Worm (Caenorhabditis elegans) whole organism, late embryonic: ENCODE data around the gene lido-12.

Experiments used
- C08G9.2 ChIP-seq: sonication (generic microtip); optimal IDR thresholded peaks from 2 replicates; lab custom pipeline; 2016; ENCODE audit warnings: mild to moderate bottlenecking, missing genetic modification characterization, moderate library complexity, missing compliant biosample characterization
- C38D4.7 ChIP-seq: fragments of 200-800 bp; sonication (Bioruptor generic); optimal IDR thresholded peaks from 2 replicates; lab custom pipeline; 2018; ENCODE audit warnings: mild to moderate bottlenecking, missing genetic modification characterization, moderate library complexity, missing compliant biosample characterization
- F13H6.1 ChIP-seq: sonication (generic microtip); optimal IDR thresholded peaks from 2 replicates; lab custom pipeline; 2016; ENCODE audit warnings: missing genetic modification characterization, missing compliant biosample characterization
- K02D7.2 ChIP-seq: sonication (generic microtip); optimal IDR thresholded peaks from 2 replicates; lab custom pipeline; 2017; ENCODE audit warnings: mild to moderate bottlenecking, missing genetic modification characterization, missing compliant biosample characterization
- Y22D7AL.16 ChIP-seq: sonication (generic microtip); optimal IDR thresholded peaks from 2 replicates; lab custom pipeline; 2016; ENCODE audit warnings: missing genetic modification characterization, missing compliant biosample characterization
- ahr-1 ChIP-seq: sonication (generic microtip); optimal IDR thresholded peaks from 2 replicates; lab custom pipeline; 2016; ENCODE audit warnings: missing genetic modification characterization, missing compliant biosample characterization
- ama-1 ChIP-seq: fragments of 150-350 bp; optimal IDR thresholded peaks from 2 replicates; lab custom pipeline; 2014
- ceh-14 ChIP-seq: sonication (generic microtip); optimal IDR thresholded peaks from 2 replicates; lab custom pipeline; 2016; ENCODE audit warnings: missing genotype, missing genetic modification characterization, missing compliant biosample characterization
- ceh-19 ChIP-seq: fragments of 200-800 bp; sonication (Bioruptor generic); optimal IDR thresholded peaks from 2 replicates; lab custom pipeline; 2018; ENCODE audit warnings: mild to moderate bottlenecking, missing genetic modification characterization, missing compliant biosample characterization
- ceh-2 ChIP-seq: sonication (generic microtip); optimal IDR thresholded peaks from 2 replicates; lab custom pipeline; 2016; ENCODE audit warnings: missing genotype, missing genetic modification characterization, missing compliant biosample characterization
- ceh-22 ChIP-seq: sonication (generic microtip); optimal IDR thresholded peaks from 2 replicates; lab custom pipeline; 2017; ENCODE audit warnings: missing biosample characterization, missing genetic modification characterization
- ceh-30 ChIP-seq: fragments of 150-350 bp; optimal IDR thresholded peaks from 2 replicates; lab custom pipeline; 2014; ENCODE audit warnings: missing biosample characterization, missing genetic modification characterization
- ceh-31 ChIP-seq: sonication (generic microtip); optimal IDR thresholded peaks from 2 replicates; lab custom pipeline; 2016; ENCODE audit warnings: missing genetic modification characterization, missing compliant biosample characterization
- ceh-34 ChIP-seq: sonication (generic microtip); optimal IDR thresholded peaks from 2 replicates; lab custom pipeline; 2016; ENCODE audit warnings: mild to moderate bottlenecking, missing genetic modification characterization, missing compliant biosample characterization
- ceh-45 ChIP-seq: fragments of 200-800 bp; sonication (Bioruptor generic); IDR thresholded peaks from 2 replicates; pipeline ENCODE4 v1.3.6; 2022; ENCODE audit warnings: missing genetic modification reagents, missing genetic modification characterization, missing compliant biosample characterization
- ceh-48 ChIP-seq: sonication (generic microtip); optimal IDR thresholded peaks from 2 replicates; lab custom pipeline; 2016; ENCODE audit warnings: missing genetic modification characterization, inconsistent platforms, missing compliant biosample characterization
- elt-2 ChIP-seq: sonication (generic microtip); optimal IDR thresholded peaks from 2 replicates; lab custom pipeline; 2016; ENCODE audit warnings: missing genetic modification reagents, missing genetic modification characterization, missing compliant biosample characterization
- ets-4 ChIP-seq: sonication (generic microtip); optimal IDR thresholded peaks from 2 replicates; lab custom pipeline; 2016; ENCODE audit warnings: missing genetic modification characterization, missing compliant biosample characterization
- eyg-1 ChIP-seq: sonication (generic microtip); optimal IDR thresholded peaks from 2 replicates; lab custom pipeline; 2016; ENCODE audit warnings: missing genotype, missing genetic modification characterization, missing compliant biosample characterization
- fkh-10 ChIP-seq: fragments of 150-350 bp; optimal IDR thresholded peaks from 2 replicates; lab custom pipeline; 2014; ENCODE audit warnings: missing biosample characterization, missing genetic modification reagents, missing genetic modification characterization
- fkh-6 ChIP-seq: sonication (generic microtip); optimal IDR thresholded peaks from 2 replicates; lab custom pipeline; 2016; ENCODE audit warnings: missing genetic modification characterization, missing compliant biosample characterization
- hlh-6 ChIP-seq: sonication (generic microtip); optimal IDR thresholded peaks from 2 replicates; lab custom pipeline; 2016; ENCODE audit warnings: missing genotype, missing genetic modification characterization, missing compliant biosample characterization
- hlh-8 ChIP-seq: sonication (generic microtip); optimal IDR thresholded peaks from 2 replicates; lab custom pipeline; 2016; ENCODE audit warnings: missing genotype, missing genetic modification characterization, missing compliant biosample characterization
- lim-6 ChIP-seq: sonication (generic microtip); optimal IDR thresholded peaks from 2 replicates; lab custom pipeline; 2016; ENCODE audit warnings: missing genetic modification characterization, missing compliant biosample characterization
- lin-11 ChIP-seq: fragments of 200-800 bp; sonication (Bioruptor generic); optimal IDR thresholded peaks from 2 replicates; lab custom pipeline; 2018; ENCODE audit warnings: mild to moderate bottlenecking, missing genetic modification characterization, missing compliant biosample characterization
- madf-2 ChIP-seq: sonication (generic microtip); optimal IDR thresholded peaks from 2 replicates; lab custom pipeline; 2017; ENCODE audit warnings: missing genetic modification characterization, missing compliant biosample characterization
- nhr-11 ChIP-seq: fragments of 150-350 bp; optimal IDR thresholded peaks from 2 replicates; lab custom pipeline; 2014; ENCODE audit warnings: missing biosample characterization, missing genetic modification characterization
- nhr-232 ChIP-seq: sonication (generic microtip); optimal IDR thresholded peaks from 2 replicates; lab custom pipeline; 2016; ENCODE audit warnings: missing genetic modification characterization, missing compliant biosample characterization
- odd-2 ChIP-seq: sonication (generic microtip); optimal IDR thresholded peaks from 2 replicates; lab custom pipeline; 2017; ENCODE audit warnings: antibody characterized with exemption, mild to moderate bottlenecking, missing genetic modification characterization, missing compliant biosample characterization
- pag-3 ChIP-seq: sonication (generic microtip); optimal IDR thresholded peaks from 2 replicates; lab custom pipeline; 2016; ENCODE audit warnings: missing compliant biosample characterization, missing genetic modification characterization, borderline replicate concordance
- pat-9 ChIP-seq: fragments of 200-800 bp; sonication (Bioruptor generic); optimal IDR thresholded peaks from 2 replicates; lab custom pipeline; 2018; ENCODE audit warnings: mild to moderate bottlenecking, missing genetic modification characterization, moderate library complexity, missing compliant biosample characterization
- pax-1 ChIP-seq: fragments of 150-350 bp; optimal IDR thresholded peaks from 2 replicates; lab custom pipeline; 2014; ENCODE audit warnings: missing biosample characterization, missing genetic modification characterization
- pha-2 ChIP-seq: sonication (generic microtip); optimal IDR thresholded peaks from 2 replicates; lab custom pipeline; 2017; ENCODE audit warnings: mild to moderate bottlenecking, missing genetic modification characterization, missing compliant biosample characterization
- pha-4 ChIP-seq: fragments of 150-350 bp; optimal IDR thresholded peaks from 2 replicates; lab custom pipeline; 2018; ENCODE audit warnings: missing biosample characterization, missing genetic modification reagents, missing genetic modification characterization
- pqm-1 ChIP-seq: sonication (generic microtip); optimal IDR thresholded peaks from 2 replicates; lab custom pipeline; 2016; ENCODE audit warnings: missing genetic modification characterization, missing compliant biosample characterization
- pros-1 ChIP-seq: fragments of 150-350 bp; optimal IDR thresholded peaks from 2 replicates; lab custom pipeline; 2014; ENCODE audit warnings: missing biosample characterization, missing genetic modification reagents, missing genetic modification characterization
- tbx-2 ChIP-seq: sonication (generic microtip); optimal IDR thresholded peaks from 2 replicates; lab custom pipeline; 2016; ENCODE audit warnings: missing genetic modification characterization, missing compliant biosample characterization
- ttx-3 ChIP-seq: sonication (generic microtip); optimal IDR thresholded peaks from 2 replicates; lab custom pipeline; 2016; ENCODE audit warnings: missing genetic modification reagents, missing genetic modification characterization, missing compliant biosample characterization
- unc-3 ChIP-seq, 2 experiments: fragments of 200-800 bp in 1 of 2; sonication (Bioruptor generic) in 1 of 2; sonication (generic microtip) in 1 of 2; conservative IDR thresholded peaks in 1 of 2; optimal IDR thresholded peaks in 1 of 2; 2 replicates each; pipeline versions ENCODE4 v1.3.6 to Lab custom; 2016 to 2022; ENCODE audit warnings: missing compliant biosample characterization in 2 of 2, missing genetic modification characterization in 2 of 2, missing genetic modification reagents in 1 of 2
- unc-86 ChIP-seq: sonication (generic microtip); optimal IDR thresholded peaks from 2 replicates; lab custom pipeline; 2016; ENCODE audit warnings: missing genetic modification characterization, missing compliant biosample characterization
- zip-5 ChIP-seq: sonication (generic microtip); optimal IDR thresholded peaks from 2 replicates; lab custom pipeline; 2016; ENCODE audit warnings: missing genetic modification characterization, missing compliant biosample characterization
- ztf-16 ChIP-seq: sonication (generic microtip); optimal IDR thresholded peaks from 2 replicates; lab custom pipeline; 2017; ENCODE audit warnings: missing genetic modification characterization, missing compliant biosample characterization

Gene lido-12

DNA sequence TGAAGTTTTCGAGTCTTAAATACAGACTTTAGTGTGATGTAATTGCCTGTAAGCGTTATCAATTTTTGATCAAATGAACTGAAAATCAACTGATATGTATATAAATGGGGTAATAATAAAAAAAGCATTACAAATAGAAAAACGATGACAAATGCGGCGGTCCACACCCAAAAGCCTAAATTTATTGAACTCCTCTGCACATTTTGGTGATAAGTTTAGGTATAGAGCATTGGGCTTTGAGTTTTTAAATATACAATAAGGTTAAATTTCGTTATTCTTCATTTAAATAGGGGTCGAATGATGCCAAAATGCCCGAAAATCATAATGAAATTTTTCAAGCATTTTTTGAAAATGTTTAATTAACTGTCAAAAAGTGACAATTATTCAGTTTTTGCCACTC, 14.2 kb downstream of the lido-12 start, which contains the start of gene clec-3 (continued):
- TF ChIP-seq ceh-48 (no peak), ceh-2 (tag; lab: Kevin White, UChicago) (no peak)

DNA sequence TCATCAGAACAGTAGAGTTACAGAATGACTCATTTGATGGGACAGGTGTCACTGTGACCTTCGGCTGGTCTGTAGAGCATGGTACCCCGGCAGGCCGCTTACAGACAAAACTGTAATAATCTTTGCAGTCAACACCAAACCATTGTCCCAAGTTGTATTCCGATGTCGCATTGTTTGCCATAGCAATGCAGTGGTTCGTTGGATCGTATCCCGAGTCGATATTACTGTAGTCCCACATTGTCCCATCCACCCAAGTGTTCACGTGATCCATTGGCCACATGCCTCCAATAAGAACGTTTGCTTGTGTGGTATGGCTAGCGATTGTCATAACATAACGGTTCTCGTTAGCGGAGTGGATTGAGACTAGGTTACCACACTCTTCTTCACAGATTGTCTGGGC, 15.3 kb downstream of the lido-12 start:
- TF ChIP-seq unc-3 (GFP tag; conservative IDR thresholded peaks at IDR 0.05; lab: Robert Waterston, UW): no peak
- no peak for TF ChIP-seq unc-3 (tag; optimal IDR thresholded peaks at IDR 0.05; lab: Kevin White, UChicago)
- no peak for TF ChIP-seq ceh-19
- no peak for TF ChIP-seq pat-9 (tag; lab: Kevin White, UChicago)
- TF ChIP-seq lim-6 (tag; lab: Kevin White, UChicago): no peak
- no peak for TF ChIP-seq C38D4.7 (GFP tag; lab: Kevin White, UChicago)
- TF ChIP-seq pax-1 (tag; lab: Kevin White, UChicago): no peak
- no peak for TF ChIP-seq odd-2 (tag; lab: Kevin White, UChicago)
- no peak for TF ChIP-seq madf-2 (tag; lab: Kevin White, UChicago)
- TF ChIP-seq ahr-1 (tag; lab: Kevin White, UChicago): no peak
- no peak for TF ChIP-seq pros-1
- no peak for TF ChIP-seq ceh-30 (tag; lab: Kevin White, UChicago)

DNA sequence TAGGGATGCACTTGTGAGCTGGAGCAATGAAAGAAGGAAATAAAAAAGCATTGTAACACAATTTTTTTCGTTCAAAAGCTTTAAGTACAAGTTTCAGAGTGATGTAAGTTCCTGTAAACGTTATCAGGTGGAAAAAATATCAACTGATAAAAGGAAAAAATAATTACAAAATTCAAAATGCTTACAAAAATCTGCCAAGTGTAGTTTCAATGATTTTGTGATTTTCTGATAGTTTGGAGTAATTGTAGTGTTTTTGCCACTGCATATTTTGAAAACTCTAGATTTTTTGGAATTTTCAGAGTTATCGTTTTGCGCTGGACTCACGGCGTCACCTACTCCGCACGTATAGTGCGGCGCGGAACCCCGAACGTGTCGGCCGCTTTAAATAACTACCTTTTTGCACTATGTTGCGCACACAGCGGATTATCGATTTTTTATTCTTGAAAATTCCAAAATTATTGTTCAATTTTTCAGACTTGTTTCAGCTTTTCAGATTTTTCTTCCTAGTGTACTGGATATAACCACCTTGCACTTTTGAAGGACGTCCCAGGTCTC, 17.9 kb downstream of the lido-12 start, which contains the start of gene clec-2:
Gene clec-2, minus strand, starts transcription at position 51 of the 555 bp plus-strand sequence.
- no peak for TF ChIP-seq ceh-45 (GFP tag; lab: Robert Waterston, UW)
- TF ChIP-seq C08G9.2 (tag; lab: Kevin White, UChicago): no peak
- no peak for TF ChIP-seq odd-2 (tag; lab: Kevin White, UChicago)
- TF ChIP-seq elt-2 (tag; lab: Kevin White, UChicago): no peak
- no peak for TF ChIP-seq lin-11
- no peak for TF ChIP-seq tbx-2 (tag; lab: Kevin White, UChicago)
- TF ChIP-seq pha-2 (tag; lab: Kevin White, UChicago): no peak
- TF ChIP-seq fkh-6 (tag; lab: Kevin White, UChicago): no peak
- TF ChIP-seq pax-1 (tag; lab: Kevin White, UChicago): no peak
- TF ChIP-seq ets-4 (tag; lab: Kevin White, UChicago): no peak
- TF ChIP-seq Y22D7AL.16 (tag; lab: Kevin White, UChicago): no peak
- no peak for TF ChIP-seq ceh-30 (tag; lab: Kevin White, UChicago)
- no peak for TF ChIP-seq ahr-1 (tag; lab: Kevin White, UChicago)

DNA sequence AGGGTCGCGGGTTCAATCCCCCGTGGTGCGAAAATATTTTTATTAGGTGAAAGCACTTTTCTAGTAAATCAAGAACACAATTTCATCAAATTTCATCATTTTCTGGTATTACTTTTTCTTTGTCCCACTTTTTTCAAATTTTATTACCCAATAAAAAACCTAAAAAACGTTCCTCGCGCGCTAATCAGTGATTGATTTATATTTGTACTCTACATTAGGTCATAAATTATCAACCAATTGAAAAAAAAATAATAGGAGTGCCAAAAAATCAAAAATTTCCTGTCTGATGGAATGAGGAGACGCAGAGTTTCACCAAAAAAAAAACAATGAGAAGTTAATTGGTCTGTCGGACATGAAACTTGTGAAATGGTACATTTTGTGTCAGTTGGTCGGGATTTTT, 19.1 kb downstream of the lido-12 start:
- TF ChIP-seq unc-86 (tag; lab: Kevin White, UChicago) (no peak), hlh-8 (tag; lab: Kevin White, UChicago) (no peak), pha-2 (tag; lab: Kevin White, UChicago) (no peak), hlh-6 (tag; lab: Kevin White, UChicago) (no peak), Y22D7AL.16 (tag; lab: Kevin White, UChicago) (no peak), pha-4 (tag; lab: Kevin White, UChicago) (no peak), pat-9 (tag; lab: Kevin White, UChicago) (no peak), ahr-1 (tag; lab: Kevin White, UChicago) (no peak), eyg-1 (tag; lab: Kevin White, UChicago) (no peak), fkh-10 (GFP tag; lab: Kevin White, UChicago) (no peak), nhr-11 (no peak), ttx-3 (tag; lab: Kevin White, UChicago) (no peak), pqm-1 (tag; lab: Kevin White, UChicago) (no peak)

DNA sequence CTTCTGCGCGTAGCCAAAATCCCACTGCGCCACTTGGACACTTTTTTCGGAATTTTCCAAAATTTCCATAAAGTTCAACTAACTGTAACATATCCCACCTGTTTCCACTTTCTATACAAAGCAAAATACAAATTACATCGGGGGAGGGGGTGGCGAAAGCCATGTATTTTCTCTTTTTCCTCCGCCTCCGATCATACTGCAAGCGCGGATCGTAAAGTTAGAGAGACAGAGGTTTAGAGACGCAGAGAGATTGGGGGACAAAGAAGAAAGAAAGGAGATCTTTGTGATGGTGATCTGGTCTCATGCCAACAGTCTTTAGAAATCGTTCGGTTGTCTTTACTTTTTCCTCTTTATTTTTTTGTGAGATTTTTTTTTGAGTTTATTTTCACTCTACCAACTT, 22.7 kb downstream of the lido-12 start:
- TF ChIP-seq C38D4.7 (GFP tag; lab: Kevin White, UChicago): no peak
- TF ChIP-seq ztf-16 (tag; lab: Kevin White, UChicago): no peak
- TF ChIP-seq nhr-232 (tag; lab: Kevin White, UChicago): no peak
- TF ChIP-seq ceh-34: no peak
- no peak for TF ChIP-seq ceh-19
- no peak for TF ChIP-seq ceh-2 (tag; lab: Kevin White, UChicago)
- no peak for TF ChIP-seq nhr-11
- no peak for TF ChIP-seq K02D7.2 (tag; lab: Kevin White, UChicago)
- no peak for TF ChIP-seq ceh-31 (tag; lab: Kevin White, UChicago)
- no peak for TF ChIP-seq pag-3 (tag; lab: Kevin White, UChicago)
- TF ChIP-seq ceh-14 (tag; lab: Kevin White, UChicago): no peak
- no peak for TF ChIP-seq ama-1 (lab: Kevin White, UChicago)
- TF ChIP-seq Y22D7AL.16 (tag; lab: Kevin White, UChicago): no peak
- no peak for TF ChIP-seq ceh-22 (tag; lab: Kevin White, UChicago)
- no peak for TF ChIP-seq F13H6.1 (tag; lab: Kevin White, UChicago)
- no peak for TF ChIP-seq zip-5 (tag; lab: Kevin White, UChicago)
- TF ChIP-seq ceh-48: no peak
